Fruit fly (Drosophila melanogaster): Measurements from ENCODE around the gene Octbeta1R.

Octbeta1R gene

dm6 chr3R:22518285-22518684 is 21.3 kb downstream of the Octbeta1R start (continued):
- TF ChIP-seq E2f2 (GFP tag; IDR thresholded peaks at IDR 0.05) (no peak), Dp (GFP tag; optimal IDR thresholded peaks at IDR 0.05) (no peak), CG11695 (GFP tag; IDR thresholded peaks at IDR 0.05) (no peak), Bgb (GFP tag; IDR thresholded peaks at IDR 0.05; ENCODE audit: partially characterized antibody) (no peak), her (GFP tag; optimal IDR thresholded peaks at IDR 0.05) (no peak), HmgD (GFP tag; optimal IDR thresholded peaks at IDR 0.05) (no peak), tap (tag; optimal IDR thresholded peaks at IDR 0.05) (no peak), CG8290 (GFP tag; optimal IDR thresholded peaks at IDR 0.05) (no peak), CG8290 (tag; optimal IDR thresholded peaks at IDR 0.05) (peak in 1 of 2 experiments; percentile 62), CG30020 (tag; optimal IDR thresholded peaks at IDR 0.05) (no peak), CG34224 (GFP tag; IDR thresholded peaks at IDR 0.05; ENCODE audit: partially characterized antibody) (no peak), CG2120 (GFP tag; optimal IDR thresholded peaks at IDR 0.05) (peak; percentile 12), Chrac-16 (GFP tag; optimal IDR thresholded peaks at IDR 0.05) (no peak), pita (GFP tag; optimal IDR thresholded peaks at IDR 0.05) (no peak), pho (GFP tag; optimal IDR thresholded peaks at IDR 0.05) (no peak), CG3065 (GFP tag; optimal IDR thresholded peaks at IDR 0.05) (no peak), crc (GFP tag; optimal IDR thresholded peaks at IDR 0.05) (no peak), schlank (tag; optimal IDR thresholded peaks at IDR 0.05) (peak; percentile 57), chinmo (GFP tag; IDR thresholded peaks at IDR 0.05; ENCODE audit: partially characterized antibody) (no peak), maf-S (GFP tag; optimal IDR thresholded peaks at IDR 0.05) (no peak), Poxn (GFP tag; IDR thresholded peaks at IDR 0.05) (no peak), dysf (GFP tag; IDR thresholded peaks at IDR 0.05) (no peak), kay (GFP tag; optimal IDR thresholded peaks at IDR 0.05) (no peak), E2f1 (GFP tag; IDR thresholded peaks at IDR 0.05) (no peak), CG12659 (GFP tag; optimal IDR thresholded peaks at IDR 0.05) (no peak), Sin3A (optimal IDR thresholded peaks at IDR 0.05) (no peak), Side (GFP tag; optimal IDR thresholded peaks at IDR 0.05) (no peak), CG3163 (GFP tag; optimal IDR thresholded peaks at IDR 0.05) (no peak), Fer1 (GFP tag; optimal IDR thresholded peaks at IDR 0.05) (peak; percentile 39), CG13624 (GFP tag; optimal IDR thresholded peaks at IDR 0.05) (no peak), croc (GFP tag; conservative IDR thresholded peaks at IDR 0.05) (no peak), sqz (GFP tag; optimal IDR thresholded peaks at IDR 0.05) (no peak), HLH4C (GFP tag; IDR thresholded peaks at IDR 0.05; ENCODE audit: partially characterized antibody) (no peak), CG11723 (GFP tag; optimal IDR thresholded peaks at IDR 0.05) (no peak), CG15514 (GFP tag; optimal IDR thresholded peaks at IDR 0.05) (peak; percentile 27), MESR4 (GFP tag; optimal IDR thresholded peaks at IDR 0.05) (no peak), TFAM (GFP tag; optimal IDR thresholded peaks at IDR 0.05) (no peak), wor (GFP tag; IDR thresholded peaks at IDR 0.05) (no peak), ash1 (GFP tag; optimal IDR thresholded peaks at IDR 0.05) (peak; percentile 37), Med (GFP tag) (peak; percentile 78), Meics (GFP tag; optimal IDR thresholded peaks at IDR 0.05) (peak; percentile 8), CG8478 (optimal IDR thresholded peaks at IDR 0.05) (no peak), sob (GFP tag; IDR thresholded peaks at IDR 0.05) (no peak), Hmr (GFP tag; optimal IDR thresholded peaks at IDR 0.05) (peak; percentile 19), sug (tag; optimal IDR thresholded peaks at IDR 0.05) (peak; percentile 31), lab (GFP tag; optimal IDR thresholded peaks at IDR 0.05) (peak; percentile 80), CG1602 (GFP tag; optimal IDR thresholded peaks at IDR 0.05) (no peak), ttk (GFP tag; IDR thresholded peaks at IDR 0.05) (no peak), CG9876 (GFP tag; optimal IDR thresholded peaks at IDR 0.05) (no peak), bigmax (GFP tag; optimal IDR thresholded peaks at IDR 0.05) (no peak), sr (GFP tag; IDR thresholded peaks at IDR 0.05) (no peak), BtbVII (GFP tag; optimal IDR thresholded peaks at IDR 0.05) (peak; percentile 16), sens (GFP tag) (no peak), fru (optimal IDR thresholded peaks at IDR 0.05) (no peak)
